Fruit fly (Drosophila melanogaster) whole organism, embryonic: Measurements from ENCODE around the gene frma.

Source experiments
- B-H2 ChIP-seq: fragments of 200-800 bp; sonication (Bioruptor generic); optimal IDR thresholded peaks from 2 replicates; lab custom pipeline; 2018; ENCODE audit warnings: missing biosample characterization, mild to moderate bottlenecking, missing genetic modification characterization
- Bgb ChIP-seq: fragments of 200-800 bp; sonication (Bioruptor generic); IDR thresholded peaks from 2 replicates; pipeline ENCODE4 v1.3.6; 2022; ENCODE audit warnings: missing biosample characterization, missing genetic modification characterization; ENCODE audit not compliant: partially characterized antibody
- BtbVII ChIP-seq: fragments of 200-800 bp; sonication (Bioruptor generic); optimal IDR thresholded peaks from 3 replicates; lab custom pipeline; 2017; ENCODE audit warnings: missing biosample characterization, mild to moderate bottlenecking, missing genetic modification characterization
- CG10654 ChIP-seq: fragments of 200-800 bp; sonication (Bioruptor generic); optimal IDR thresholded peaks from 2 replicates; lab custom pipeline; 2016; ENCODE audit warnings: missing biosample characterization, missing genetic modification characterization
- CG11456 ChIP-seq: fragments of 200-800 bp; sonication (Bioruptor generic); IDR thresholded peaks from 3 replicates; pipeline ENCODE4 v1.3.6; 2022; ENCODE audit warnings: missing biosample characterization, missing genetic modification characterization
- CG11696 ChIP-seq: fragments of 200-800 bp; sonication (Bioruptor generic); IDR thresholded peaks from 2 replicates; pipeline ENCODE4 v1.3.6; 2022; ENCODE audit warnings: missing biosample characterization, missing genetic modification characterization
- CG12744 ChIP-seq: fragments of 200-800 bp; sonication (Bioruptor generic); optimal IDR thresholded peaks from 2 replicates; lab custom pipeline; 2016; ENCODE audit warnings: missing biosample characterization, missing genetic modification characterization
- CG13287 ChIP-seq: fragments of 200-800 bp; sonication (Bioruptor generic); IDR thresholded peaks from 2 replicates; pipeline ENCODE4 v1.3.6; 2022; ENCODE audit warnings: missing biosample characterization, missing genetic modification characterization; ENCODE audit not compliant: partially characterized antibody
- CG13296 ChIP-seq: fragments of 200-800 bp; sonication (Bioruptor generic); optimal IDR thresholded peaks from 3 replicates; lab custom pipeline; 2018; ENCODE audit warnings: missing biosample characterization, mild to moderate bottlenecking, missing genetic modification characterization
- CG14441 ChIP-seq: fragments of 200-800 bp; sonication (Bioruptor generic); IDR thresholded peaks from 2 replicates; pipeline ENCODE4 v1.3.6; 2022; ENCODE audit warnings: missing biosample characterization, missing genetic modification characterization
- CG15011 ChIP-seq: fragments of 200-800 bp; sonication (Bioruptor generic); optimal IDR thresholded peaks from 3 replicates; lab custom pipeline; 2018; ENCODE audit warnings: missing biosample characterization, mild to moderate bottlenecking, missing genetic modification characterization
- CG1602 ChIP-seq: fragments of 200-800 bp; sonication (Bioruptor generic); optimal IDR thresholded peaks from 3 replicates; lab custom pipeline; 2016; ENCODE audit warnings: missing biosample characterization, missing genetic modification characterization
- CG16779 ChIP-seq: fragments of 200-800 bp; sonication (Bioruptor generic); IDR thresholded peaks from 2 replicates; pipeline ENCODE4 v1.3.6; 2022; ENCODE audit warnings: missing biosample characterization, missing genetic modification characterization
- CG2120 ChIP-seq: fragments of 200-800 bp; sonication (Bioruptor generic); optimal IDR thresholded peaks from 3 replicates; lab custom pipeline; 2016; ENCODE audit warnings: missing biosample characterization, missing genetic modification characterization
- CG31441 ChIP-seq: fragments of 200-800 bp; sonication (Bioruptor generic); IDR thresholded peaks from 2 replicates; pipeline ENCODE4 v1.3.6; 2022; ENCODE audit warnings: missing biosample characterization, missing genetic modification characterization
- CG32532 ChIP-seq: fragments of 200-800 bp; sonication (Bioruptor generic); IDR thresholded peaks from 2 replicates; pipeline ENCODE4 v1.3.6; 2022; ENCODE audit warnings: missing biosample characterization, missing genetic modification characterization
- CG4707 ChIP-seq: fragments of 200-800 bp; sonication (Bioruptor generic); optimal IDR thresholded peaks from 2 replicates; lab custom pipeline; 2018; ENCODE audit warnings: missing biosample characterization, mild to moderate bottlenecking, missing genetic modification characterization, moderate library complexity
- CG8478 ChIP-seq: fragments of >200 bp; optimal IDR thresholded peaks from 2 replicates; lab custom pipeline; 2018
- CG9215 ChIP-seq: fragments of 200-800 bp; sonication (Bioruptor generic); IDR thresholded peaks from 2 replicates; pipeline ENCODE4 v1.3.6; 2022; ENCODE audit warnings: missing biosample characterization, missing genetic modification characterization
- HHEX ChIP-seq: fragments of 200-800 bp; sonication (Bioruptor generic); optimal IDR thresholded peaks from 3 replicates; lab custom pipeline; 2017; ENCODE audit warnings: missing biosample characterization, mild to moderate bottlenecking, missing genetic modification characterization, missing genetic modification reagents
- Hr39 ChIP-seq: fragments of >200 bp; optimal IDR thresholded peaks from 2 replicates; lab custom pipeline; 2017
- Hr51 ChIP-seq, 2 experiments: fragments of 200-800 bp; sonication (Bioruptor generic); optimal IDR thresholded peaks; 2 replicates in 1 of 2; 3 replicates in 1 of 2; lab custom pipeline; 2016 to 2018; ENCODE audit warnings: missing biosample characterization in 2 of 2, missing genetic modification characterization in 2 of 2, mild to moderate bottlenecking in 1 of 2, moderate library complexity in 1 of 2
- Hr78 ChIP-seq, 2 experiments: fragments of 200-800 bp in 1 of 2; fragments of >200 bp in 1 of 2; sonication (Bioruptor generic) in 1 of 2; optimal IDR thresholded peaks; 2 replicates each; lab custom pipeline; 2017 to 2019; ENCODE audit warnings: missing biosample characterization in 2 of 2, missing genetic modification characterization in 2 of 2, mild to moderate bottlenecking in 1 of 2, moderate library complexity in 1 of 2
- Jarid2 ChIP-seq: fragments of 200-800 bp; sonication (Bioruptor generic); optimal IDR thresholded peaks from 3 replicates; lab custom pipeline; 2017; ENCODE audit warnings: mild to moderate bottlenecking, missing biosample characterization, missing genetic modification reagents, missing genetic modification characterization
- Oli ChIP-seq: fragments of 200-800 bp; sonication (Bioruptor generic); optimal IDR thresholded peaks from 2 replicates; lab custom pipeline; 2018; ENCODE audit warnings: missing biosample characterization, mild to moderate bottlenecking, missing genetic modification characterization, moderate library complexity
- Ptx1 ChIP-seq: fragments of 200-800 bp; sonication (Bioruptor generic); IDR thresholded peaks from 2 replicates; pipeline ENCODE4 v1.3.6; 2022; ENCODE audit warnings: missing biosample characterization, missing genetic modification characterization
- Rfx ChIP-seq: fragments of 200-800 bp; sonication (Bioruptor generic); IDR thresholded peaks from 2 replicates; pipeline ENCODE4 v1.3.6; 2022; ENCODE audit warnings: missing biosample characterization, missing genetic modification characterization
- Six4 ChIP-seq: fragments of 200-800 bp; sonication (Bioruptor generic); optimal IDR thresholded peaks from 2 replicates; lab custom pipeline; 2016; ENCODE audit warnings: missing biosample characterization, missing genetic modification characterization
- Spps ChIP-seq: fragments of 200-800 bp; sonication (Bioruptor generic); optimal IDR thresholded peaks from 2 replicates; lab custom pipeline; 2018; ENCODE audit warnings: missing biosample characterization, mild to moderate bottlenecking, missing genetic modification characterization
- Sry-δ ChIP-seq: fragments of 200-800 bp; sonication (Bioruptor generic); optimal IDR thresholded peaks from 2 replicates; lab custom pipeline; 2016; ENCODE audit warnings: missing biosample characterization, missing genetic modification characterization
- ab ChIP-seq: fragments of 200-800 bp; sonication (Bioruptor generic); optimal IDR thresholded peaks from 2 replicates; lab custom pipeline; 2016; ENCODE audit warnings: missing biosample characterization, missing genetic modification characterization
- ac ChIP-seq: fragments of 200-800 bp; sonication (Bioruptor generic); optimal IDR thresholded peaks from 3 replicates; lab custom pipeline; 2017; ENCODE audit warnings: missing biosample characterization, mild to moderate bottlenecking, missing genetic modification characterization
- ap ChIP-seq: fragments of 200-800 bp; sonication (Bioruptor generic); IDR thresholded peaks from 2 replicates; pipeline ENCODE4 v1.3.6; 2022; ENCODE audit warnings: missing biosample characterization, missing genetic modification characterization
- ase ChIP-seq: fragments of 200-800 bp; sonication (Bioruptor generic); IDR thresholded peaks from 3 replicates; pipeline ENCODE4 v1.3.6; 2022; ENCODE audit warnings: missing biosample characterization, missing genetic modification characterization
- dpn ChIP-seq, 2 experiments: fragments of 200-800 bp; sonication (Bioruptor generic); optimal IDR thresholded peaks; 3 replicates each; lab custom pipeline; 2016; ENCODE audit warnings: missing biosample characterization in 2 of 2, missing genetic modification characterization in 2 of 2
- en ChIP-seq: fragments of 200-800 bp; sonication (Bioruptor generic); optimal IDR thresholded peaks from 2 replicates; lab custom pipeline; 2016; ENCODE audit warnings: missing biosample characterization, missing genetic modification characterization
- gem ChIP-seq: fragments of 200-800 bp; sonication (Bioruptor generic); optimal IDR thresholded peaks from 2 replicates; lab custom pipeline; 2019; ENCODE audit warnings: missing biosample characterization, mild to moderate bottlenecking, missing genetic modification characterization, moderate library complexity
- hkb ChIP-seq, 2 experiments: fragments of 200-800 bp in 1 of 2; fragments of >200 bp in 1 of 2; sonication (Bioruptor generic) in 1 of 2; IDR thresholded peaks in 1 of 2; optimal IDR thresholded peaks in 1 of 2; 2 replicates each; pipeline versions ENCODE4 v1.3.6 to Lab custom; 2017 to 2022; ENCODE audit warnings: missing biosample characterization in 1 of 2, missing genetic modification characterization in 1 of 2
- insv ChIP-seq, 2 experiments: fragments of 200-800 bp; sonication (Bioruptor generic); optimal IDR thresholded peaks; 3 replicates each; lab custom pipeline; 2016 to 2018; ENCODE audit warnings: missing biosample characterization in 2 of 2, missing genetic modification characterization in 2 of 2
- lola ChIP-seq, 3 experiments: fragments of >200 bp in 2 of 3; fragments of 200-800 bp in 1 of 3; sonication (Bioruptor generic) in 1 of 3; optimal IDR thresholded peaks; 2 replicates each; lab custom pipeline; 2017 to 2019; ENCODE audit warnings: missing biosample characterization in 3 of 3, missing genetic modification characterization in 3 of 3, mild to moderate bottlenecking in 1 of 3, moderate library complexity in 1 of 3
- nau ChIP-seq: fragments of 200-800 bp; sonication (Bioruptor generic); optimal IDR thresholded peaks from 3 replicates; lab custom pipeline; 2017; ENCODE audit warnings: missing biosample characterization, mild to moderate bottlenecking, missing genetic modification characterization, missing genetic modification reagents
- pb ChIP-seq: fragments of 200-800 bp; sonication (Bioruptor generic); optimal IDR thresholded peaks from 3 replicates; lab custom pipeline; 2016; ENCODE audit warnings: missing biosample characterization, missing genetic modification characterization
- prd ChIP-seq, 3 experiments: fragments of >200 bp in 2 of 3; fragments of 200-800 bp in 1 of 3; sonication (Bioruptor generic) in 1 of 3; optimal IDR thresholded peaks in 2 of 3; IDR thresholded peaks in 1 of 3; 2 replicates in 2 of 3; 3 replicates in 1 of 3; pipeline versions ENCODE4 v1.3.6 to Lab custom; 2017 to 2022; ENCODE audit warnings: missing biosample characterization in 1 of 3, missing genetic modification characterization in 1 of 3
- sens ChIP-seq: fragments of 200-800 bp; sonication (Bioruptor generic); peaks from one replicate; lab custom pipeline; 2016; ENCODE audit warnings: missing biosample characterization, missing genetic modification characterization
- stc ChIP-seq: fragments of 200-800 bp; sonication (Bioruptor generic); IDR thresholded peaks from 2 replicates; pipeline ENCODE4 v1.3.6; 2022; ENCODE audit warnings: missing biosample characterization, missing genetic modification characterization
- usp ChIP-seq: fragments of >200 bp; optimal IDR thresholded peaks from 2 replicates; lab custom pipeline; 2017; ENCODE audit warnings: missing biosample characterization, missing genetic modification characterization
- vfl ChIP-seq: fragments of 200-800 bp; sonication (Bioruptor generic); optimal IDR thresholded peaks from 2 replicates; lab custom pipeline; 2016; ENCODE audit warnings: missing biosample characterization, missing genetic modification characterization
- yki ChIP-seq: fragments of >200 bp; optimal IDR thresholded peaks from 3 replicates; lab custom pipeline; 2018

Gene frma

DNA sequence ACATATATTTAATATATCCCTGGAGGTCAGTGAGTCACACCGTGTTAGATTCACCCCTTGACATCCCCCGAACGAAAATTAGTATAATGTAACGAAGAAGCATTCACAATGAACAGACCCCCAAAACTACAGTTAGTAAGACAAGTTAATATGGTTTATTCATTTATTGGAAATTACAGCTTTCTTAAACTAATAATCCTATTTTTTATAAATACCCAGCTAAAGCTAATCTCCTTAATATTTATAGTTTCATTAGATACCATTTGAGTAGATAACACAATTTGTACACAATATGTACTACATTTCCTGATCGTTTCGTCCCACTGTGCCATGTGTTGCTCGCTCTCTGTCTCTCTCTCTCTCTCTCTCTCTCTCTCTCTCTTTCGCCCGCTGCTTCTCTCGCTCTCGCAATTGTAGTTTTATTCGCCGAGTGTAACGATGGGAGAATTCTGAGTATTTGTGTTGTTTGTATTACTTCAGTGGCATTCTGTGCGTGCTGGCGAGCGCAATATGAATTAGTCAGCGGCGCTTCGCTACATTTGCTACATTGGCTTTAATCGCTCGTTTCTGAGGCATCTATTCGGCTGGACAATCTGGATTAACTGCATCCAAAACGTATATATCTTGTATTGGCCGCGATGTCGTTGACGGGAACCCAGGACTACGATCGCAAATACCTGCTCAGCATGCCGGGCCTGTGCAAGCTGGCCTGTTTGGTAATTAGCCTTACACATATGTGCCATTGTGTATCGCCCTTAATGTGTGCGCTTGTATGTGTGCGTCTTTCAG, 21.1 kb upstream of the frma start (continued):
- TF ChIP-seq hkb (optimal IDR thresholded peaks at IDR 0.05; lab: Kevin White, UChicago), result no peak
- peak; percentile 51 for TF ChIP-seq hkb (GFP tag; IDR thresholded peaks at IDR 0.05; lab: Robert Waterston, UW)
- no peak for TF ChIP-seq usp (GFP tag; lab: Kevin White, UChicago)
- TF ChIP-seq CG31441 (GFP tag; lab: Robert Waterston, UW), result peak; percentile 59
- TF ChIP-seq pb (GFP tag; lab: Kevin White, UChicago), result peak; percentile 3
- peak; percentile 68 for TF ChIP-seq gem (tag; lab: Kevin White, UChicago)
- TF ChIP-seq HHEX, result peak; percentile 38
- TF ChIP-seq CG12744 (GFP tag; lab: Kevin White, UChicago), result peak; percentile 16
- peak; percentile 67 for TF ChIP-seq BtbVII (GFP tag; lab: Kevin White, UChicago)
- no peak for TF ChIP-seq insv (GFP tag; optimal IDR thresholded peaks at IDR 0.05; lab: Kevin White, UChicago)
- TF ChIP-seq CG9215 (GFP tag; lab: Robert Waterston, UW), result no peak
- TF ChIP-seq sens (GFP tag; lab: Kevin White, UChicago), result peak; percentile 84
- no peak for TF ChIP-seq B-H2
- TF ChIP-seq lola (GFP tag; optimal IDR thresholded peaks at IDR 0.05; lab: Kevin White, UChicago), result peak in 1 of 3 experiments; percentile 44
- TF ChIP-seq CG8478, result no peak
- TF ChIP-seq CG4707 (GFP tag; lab: Kevin White, UChicago), result peak; percentile 78
- TF ChIP-seq CG14441 (GFP tag; lab: Robert Waterston, UW), result peak; percentile 20; the same call in 1 of the 2 replicates
- TF ChIP-seq CG15011, result peak; percentile 8
- TF ChIP-seq CG13287, result peak; percentile 59
- peak; percentile 38 for TF ChIP-seq Bgb (GFP tag; lab: Robert Waterston, UW)
- TF ChIP-seq vfl (GFP tag; lab: Kevin White, UChicago), result no peak
- peak; percentile 10 for TF ChIP-seq ab (GFP tag; lab: Kevin White, UChicago)
- peak; percentile 63 for TF ChIP-seq CG13296 (GFP tag; lab: Kevin White, UChicago)
- no peak for TF ChIP-seq prd (optimal IDR thresholded peaks at IDR 0.05; lab: Kevin White, UChicago)
- 0 out of 3 replicates have a peak, but pooled peaks have one; percentile 47 for TF ChIP-seq prd (GFP tag; IDR thresholded peaks at IDR 0.05; lab: Robert Waterston, UW)
- no peak for TF ChIP-seq CG1602 (GFP tag; lab: Kevin White, UChicago)
- no peak for TF ChIP-seq ase (GFP tag; lab: Robert Waterston, UW)
- no peak for TF ChIP-seq CG11696 (GFP tag; lab: Robert Waterston, UW)
- peak; percentile 79 for TF ChIP-seq yki
- TF ChIP-seq Jarid2, result peak; percentile 87
- TF ChIP-seq Rfx (GFP tag; lab: Robert Waterston, UW), result peak; percentile 15; the same call in 1 of the 2 replicates
- peak in 1 of 2 experiments; percentile 44 for TF ChIP-seq dpn (GFP tag; optimal IDR thresholded peaks at IDR 0.05; lab: Kevin White, UChicago)
- no peak for TF ChIP-seq Hr39 (lab: Kevin White, UChicago)
- peak; percentile 37 for TF ChIP-seq stc (GFP tag; lab: Robert Waterston, UW)
- TF ChIP-seq en (GFP tag; lab: Kevin White, UChicago), result no peak
- peak; percentile 56; the same call in 1 of the 2 replicates for TF ChIP-seq CG32532
- TF ChIP-seq Oli (tag; lab: Kevin White, UChicago), result peak; percentile 56
- TF ChIP-seq Ptx1 (GFP tag; lab: Robert Waterston, UW), result 0 out of 2 replicates have a peak, but pooled peaks have one; percentile 39
- peak; percentile 51 for TF ChIP-seq nau (GFP tag; lab: Kevin White, UChicago)
- TF ChIP-seq CG2120 (GFP tag; lab: Kevin White, UChicago), result peak; percentile 49
- peak in 1 of 2 experiments; percentile 75 for TF ChIP-seq Hr78 (GFP tag; optimal IDR thresholded peaks at IDR 0.05; lab: Kevin White, UChicago)
- no peak for TF ChIP-seq CG10654 (GFP tag; lab: Kevin White, UChicago)
- TF ChIP-seq Six4 (GFP tag; lab: Kevin White, UChicago), result no peak
- TF ChIP-seq ac (GFP tag; lab: Kevin White, UChicago), result peak; percentile 20
- no peak for TF ChIP-seq Sry-δ
- TF ChIP-seq Hr51 (GFP tag; optimal IDR thresholded peaks at IDR 0.05; lab: Kevin White, UChicago), result peak in 1 of 2 experiments; percentile 68
- 0 out of 2 replicates have a peak, but pooled peaks have one; percentile 14 for TF ChIP-seq ap (GFP tag; lab: Robert Waterston, UW)
- no peak for TF ChIP-seq Spps (tag; lab: Kevin White, UChicago)
- TF ChIP-seq CG11456 (GFP tag; lab: Robert Waterston, UW), result no peak
- no peak for TF ChIP-seq CG16779
